Worm (Caenorhabditis elegans) whole organism, L2 larva: ENCODE measurements around the gene F46C8.3.

ENCODE experiments used
- elt-1 ChIP-seq: fragments of 150-350 bp; optimal IDR thresholded peaks from 2 replicates; lab custom pipeline; 2014; ENCODE audit warnings: missing biosample characterization, missing genetic modification characterization
- mdl-1 ChIP-seq, 2 experiments: fragments of 150-350 bp in 1 of 2; sonication (generic microtip) in 1 of 2; optimal IDR thresholded peaks; 2 replicates each; lab custom pipeline; 2017; ENCODE audit warnings: missing biosample characterization in 2 of 2, missing genetic modification characterization in 2 of 2
- nhr-237 ChIP-seq: fragments of 150-350 bp; optimal IDR thresholded peaks from 2 replicates; lab custom pipeline; 2014; ENCODE audit warnings: missing biosample characterization, missing genetic modification characterization
- unc-62 ChIP-seq: fragments of 150-350 bp; optimal IDR thresholded peaks from 2 replicates; lab custom pipeline; 2014; ENCODE audit warnings: missing biosample characterization, missing genetic modification reagents, missing genetic modification characterization

- TF ChIP-seq elt-1 (tag; lab: Kevin White, UChicago) (no peak), mdl-1 (tag; optimal IDR thresholded peaks at IDR 0.05; lab: Kevin White, UChicago) (no peak), unc-62 (GFP tag; lab: Kevin White, UChicago) (no peak), nhr-237 (tag; lab: Kevin White, UChicago) (no peak)
Measured at ce11 chrX:7568684-7569289, 43.4 kb downstream of the F46C8.3 start.
